Worm (Caenorhabditis elegans) whole organism, early embryonic: Measurements from ENCODE around the gene pxn-2.

ENCODE experiments used
- B0310.2 ChIP-seq: sonication (generic microtip); optimal IDR thresholded peaks from 2 replicates; lab custom pipeline; 2016; ENCODE audit warnings: mild to moderate bottlenecking, missing genetic modification characterization, missing compliant biosample characterization
- F13C5.2 ChIP-seq: sonication (generic microtip); optimal IDR thresholded peaks from 2 replicates; lab custom pipeline; 2017; ENCODE audit warnings: mild to moderate bottlenecking, missing genetic modification characterization, inconsistent platforms, missing compliant biosample characterization
- aly-1 ChIP-seq: sonication (generic microtip); optimal IDR thresholded peaks from 2 replicates; lab custom pipeline; 2016; ENCODE audit warnings: missing genetic modification characterization, missing compliant biosample characterization
- ama-1 ChIP-seq: fragments of 150-350 bp; optimal IDR thresholded peaks from 2 replicates; lab custom pipeline; 2014
- ceh-13 ChIP-seq: fragments of 200-800 bp; sonication (Bioruptor generic); optimal IDR thresholded peaks from 2 replicates; lab custom pipeline; 2018; ENCODE audit warnings: mild to moderate bottlenecking, missing genetic modification characterization, missing compliant biosample characterization
- ceh-36 ChIP-seq: sonication (generic microtip); optimal IDR thresholded peaks from 2 replicates; lab custom pipeline; 2016; ENCODE audit warnings: missing genetic modification characterization, inconsistent platforms, missing compliant biosample characterization
- ets-7 ChIP-seq: sonication (generic microtip); optimal IDR thresholded peaks from 2 replicates; lab custom pipeline; 2016; ENCODE audit warnings: missing genotype, missing genetic modification characterization, missing compliant biosample characterization
- flt-1 ChIP-seq: fragments of 200-800 bp; sonication (Bioruptor generic); IDR thresholded peaks from 2 replicates; pipeline ENCODE4 v1.3.6; 2022; ENCODE audit warnings: missing genetic modification characterization, missing compliant biosample characterization
- hmbx-1 ChIP-seq: sonication (generic microtip); optimal IDR thresholded peaks from 2 replicates; lab custom pipeline; 2016; ENCODE audit warnings: mild to moderate bottlenecking, missing genetic modification characterization, missing compliant biosample characterization
- hmg-4 ChIP-seq: fragments of 200-800 bp; sonication (Bioruptor generic); optimal IDR thresholded peaks from 2 replicates; lab custom pipeline; 2018; ENCODE audit warnings: mild to moderate bottlenecking, missing genetic modification characterization, missing compliant biosample characterization
- hnd-1 ChIP-seq: sonication (generic microtip); optimal IDR thresholded peaks from 2 replicates; lab custom pipeline; 2016; ENCODE audit warnings: missing genetic modification characterization, missing compliant biosample characterization
- pes-1 ChIP-seq: fragments of 200-800 bp; sonication (Bioruptor generic); IDR thresholded peaks from 2 replicates; pipeline ENCODE4 v1.3.6; 2022; ENCODE audit warnings: missing genetic modification reagents, missing genetic modification characterization, missing compliant biosample characterization
- scrt-1 ChIP-seq: fragments of 200-800 bp; sonication (Bioruptor generic); IDR thresholded peaks from 2 replicates; pipeline ENCODE4 v1.3.6; 2022; ENCODE audit warnings: missing genetic modification characterization, missing compliant biosample characterization
- sea-1 ChIP-seq: fragments of 200-800 bp; sonication (Bioruptor generic); conservative IDR thresholded peaks from 2 replicates; pipeline ENCODE4 v1.3.6; 2022; ENCODE audit warnings: missing genetic modification characterization, missing compliant biosample characterization
- tbx-11 ChIP-seq: fragments of 200-800 bp; sonication (Bioruptor generic); IDR thresholded peaks from 2 replicates; pipeline ENCODE4 v1.3.6; 2022; ENCODE audit warnings: missing genetic modification characterization, missing compliant biosample characterization
- tbx-37 ChIP-seq: fragments of 200-800 bp; sonication (Bioruptor generic); conservative IDR thresholded peaks from 2 replicates; pipeline ENCODE4 v1.3.6; 2022; ENCODE audit warnings: missing genetic modification reagents, missing genetic modification characterization, missing compliant biosample characterization
- tra-4 ChIP-seq: sonication (generic microtip); optimal IDR thresholded peaks from 2 replicates; lab custom pipeline; 2017; ENCODE audit warnings: missing genetic modification characterization, missing compliant biosample characterization

pxn-2 gene

DNA sequence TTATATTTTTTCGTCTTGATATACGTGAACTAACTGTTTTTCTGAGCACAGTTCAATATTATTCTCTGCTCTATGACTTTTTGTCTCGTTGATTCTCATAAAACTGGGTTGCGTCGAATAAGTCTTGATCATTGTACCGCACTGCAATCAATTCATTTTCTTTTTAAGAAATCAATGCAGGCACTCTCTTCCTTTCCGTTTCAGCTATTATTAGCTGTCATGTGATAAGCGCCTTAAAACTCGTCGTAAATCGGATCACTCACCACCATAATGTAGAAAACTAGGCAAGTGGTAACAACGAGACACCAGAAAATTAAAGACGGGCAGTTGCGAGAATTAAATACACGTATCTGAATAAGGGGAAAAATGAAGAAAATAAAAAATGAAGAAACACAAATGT, 28.3 kb upstream of the pxn-2 start:
- TF ChIP-seq tbx-11 (GFP tag; lab: Robert Waterston, UW) (no peak), hnd-1 (tag; lab: Kevin White, UChicago) (no peak), pes-1 (GFP tag; lab: Robert Waterston, UW) (no peak), F13C5.2 (tag; lab: Kevin White, UChicago) (no peak), sea-1 (no peak), ceh-13 (GFP tag; lab: Kevin White, UChicago) (no peak), ama-1 (lab: Kevin White, UChicago) (no peak)

DNA sequence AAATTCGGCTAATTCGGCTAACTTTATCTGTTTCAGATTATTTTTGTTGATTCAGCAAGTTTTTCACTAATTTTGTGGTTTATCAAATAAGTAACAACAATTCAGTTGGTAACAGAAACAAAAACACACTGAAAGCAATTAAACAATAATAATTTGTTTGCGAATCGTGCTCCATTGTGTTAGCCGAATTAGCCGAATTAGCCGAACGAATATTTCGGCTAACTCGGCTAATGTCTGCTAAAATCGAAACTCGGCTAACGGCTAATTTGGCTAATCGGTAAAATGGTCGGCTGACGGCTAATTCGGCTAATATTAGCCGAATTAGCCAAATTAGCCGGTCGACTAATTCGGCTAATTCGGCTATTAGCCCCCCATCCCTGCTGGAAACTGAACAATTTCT, 24.6 kb upstream of the pxn-2 start:
- TF ChIP-seq aly-1, result no peak
- TF ChIP-seq B0310.2, result no peak
- no peak for TF ChIP-seq pes-1 (GFP tag; lab: Robert Waterston, UW)
- no peak for TF ChIP-seq tbx-37 (GFP tag; lab: Robert Waterston, UW)
- no peak for TF ChIP-seq tra-4 (tag; lab: Kevin White, UChicago)
- TF ChIP-seq hnd-1 (tag; lab: Kevin White, UChicago), result no peak
- no peak for TF ChIP-seq hmbx-1
- no peak for TF ChIP-seq ceh-13 (GFP tag; lab: Kevin White, UChicago)
- no peak for TF ChIP-seq flt-1 (GFP tag; lab: Robert Waterston, UW)
- TF ChIP-seq ets-7 (tag; lab: Kevin White, UChicago), result no peak
- no peak for TF ChIP-seq ama-1 (lab: Kevin White, UChicago)
- no peak for TF ChIP-seq F13C5.2 (tag; lab: Kevin White, UChicago)
- TF ChIP-seq sea-1, result no peak
- TF ChIP-seq scrt-1 (GFP tag; lab: Robert Waterston, UW), result no peak
- TF ChIP-seq hmg-4 (GFP tag; lab: Kevin White, UChicago), result no peak
- TF ChIP-seq ceh-36 (tag; lab: Kevin White, UChicago), result no peak

DNA sequence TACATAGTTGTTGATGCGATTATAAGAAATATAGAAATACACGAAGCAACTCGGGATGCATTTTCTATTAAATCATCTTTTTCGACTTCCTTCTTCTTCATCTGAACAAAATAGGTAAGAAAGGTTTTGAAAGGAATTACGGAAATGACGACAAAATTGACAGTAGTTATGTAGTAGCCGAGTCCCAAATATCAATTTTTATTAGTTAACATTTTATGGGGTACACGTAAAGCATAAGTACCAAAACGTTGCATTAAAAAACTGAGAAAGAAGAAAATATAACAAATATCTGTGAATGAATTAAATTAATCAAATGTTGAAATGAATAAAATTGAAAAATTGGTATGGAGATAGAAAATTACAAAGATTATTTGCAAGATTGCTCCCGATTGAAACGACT, 22.7 kb upstream of the pxn-2 start, which contains the start of gene col-177:
Gene col-177, minus strand, starts transcription at position 101 of the 400 bp plus-strand sequence.
- TF ChIP-seq flt-1 (GFP tag; lab: Robert Waterston, UW) (no peak), tra-4 (tag; lab: Kevin White, UChicago) (no peak), scrt-1 (GFP tag; lab: Robert Waterston, UW) (no peak), ceh-13 (GFP tag; lab: Kevin White, UChicago) (no peak), ama-1 (lab: Kevin White, UChicago) (no peak), F13C5.2 (tag; lab: Kevin White, UChicago) (no peak), sea-1 (no peak), tbx-37 (GFP tag; lab: Robert Waterston, UW) (no peak), hmbx-1 (no peak), pes-1 (GFP tag; lab: Robert Waterston, UW) (no peak), ets-7 (tag; lab: Kevin White, UChicago) (no peak), B0310.2 (no peak)

DNA sequence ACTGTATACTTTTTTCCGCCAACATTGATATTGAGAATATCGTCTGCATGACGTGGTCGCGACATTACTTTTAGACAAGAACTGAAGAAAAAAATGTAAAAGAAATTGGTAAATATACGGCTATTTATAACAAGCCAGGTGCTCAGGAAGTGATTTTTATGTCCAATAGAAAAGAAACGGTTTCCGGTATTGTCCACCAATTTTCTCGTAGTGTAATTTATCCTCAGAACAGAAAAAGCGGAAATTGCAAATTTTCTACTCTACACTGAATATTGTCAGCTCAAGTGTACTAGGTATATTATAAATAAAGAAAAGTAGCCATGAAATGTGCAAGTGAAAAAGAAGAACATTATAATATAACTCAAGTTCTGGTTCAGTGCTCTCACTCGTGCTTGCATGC, 20.1 kb upstream of the pxn-2 start, which contains the start of gene F59F3.6:
Gene F59F3.6, minus strand, starts transcription at position 101 of the 400 bp plus-strand sequence.
- TF ChIP-seq F13C5.2 (tag; lab: Kevin White, UChicago) (no peak), scrt-1 (GFP tag; lab: Robert Waterston, UW) (no peak), sea-1 (no peak), hmg-4 (GFP tag; lab: Kevin White, UChicago) (no peak), tra-4 (tag; lab: Kevin White, UChicago) (no peak), hnd-1 (tag; lab: Kevin White, UChicago) (no peak)

DNA sequence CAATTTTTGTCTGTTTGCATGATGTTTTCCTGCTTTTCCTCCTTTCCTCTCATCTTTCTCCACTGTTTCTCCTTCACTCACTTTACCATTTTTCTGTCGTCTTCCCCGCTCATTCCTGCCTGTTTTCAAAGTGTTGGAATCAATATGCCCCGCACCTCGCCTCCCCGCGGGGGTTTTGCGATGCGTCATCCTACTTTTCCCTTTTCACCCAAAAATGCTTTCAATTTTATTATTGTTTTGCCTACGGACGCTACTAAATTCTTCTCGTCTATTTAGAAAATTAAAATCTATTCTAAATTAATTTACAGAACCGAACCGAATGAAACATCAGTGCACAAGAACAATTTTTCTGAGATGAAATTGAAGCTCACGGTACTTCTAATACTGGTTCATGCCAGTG, 13.1 kb upstream of the pxn-2 start, which contains the start of gene ver-3:
Gene ver-3, plus strand, starts transcription at position 301 of the 400 bp plus-strand sequence.
- no peak for TF ChIP-seq ceh-13 (GFP tag; lab: Kevin White, UChicago)
- no peak for TF ChIP-seq hnd-1 (tag; lab: Kevin White, UChicago)
- no peak for TF ChIP-seq F13C5.2 (tag; lab: Kevin White, UChicago)
- TF ChIP-seq aly-1, result no peak
- no peak for TF ChIP-seq scrt-1 (GFP tag; lab: Robert Waterston, UW)
- no peak for TF ChIP-seq pes-1 (GFP tag; lab: Robert Waterston, UW)
- TF ChIP-seq flt-1 (GFP tag; lab: Robert Waterston, UW), result no peak
- no peak for TF ChIP-seq B0310.2
- TF ChIP-seq ceh-36 (tag; lab: Kevin White, UChicago), result no peak
- TF ChIP-seq ama-1 (lab: Kevin White, UChicago), result no peak
- no peak for TF ChIP-seq hmbx-1
- no peak for TF ChIP-seq sea-1
- no peak for TF ChIP-seq tra-4 (tag; lab: Kevin White, UChicago)
- no peak for TF ChIP-seq tbx-37 (GFP tag; lab: Robert Waterston, UW)
- no peak for TF ChIP-seq ets-7 (tag; lab: Kevin White, UChicago)
- TF ChIP-seq tbx-11 (GFP tag; lab: Robert Waterston, UW), result no peak
- TF ChIP-seq hmg-4 (GFP tag; lab: Kevin White, UChicago), result no peak

DNA sequence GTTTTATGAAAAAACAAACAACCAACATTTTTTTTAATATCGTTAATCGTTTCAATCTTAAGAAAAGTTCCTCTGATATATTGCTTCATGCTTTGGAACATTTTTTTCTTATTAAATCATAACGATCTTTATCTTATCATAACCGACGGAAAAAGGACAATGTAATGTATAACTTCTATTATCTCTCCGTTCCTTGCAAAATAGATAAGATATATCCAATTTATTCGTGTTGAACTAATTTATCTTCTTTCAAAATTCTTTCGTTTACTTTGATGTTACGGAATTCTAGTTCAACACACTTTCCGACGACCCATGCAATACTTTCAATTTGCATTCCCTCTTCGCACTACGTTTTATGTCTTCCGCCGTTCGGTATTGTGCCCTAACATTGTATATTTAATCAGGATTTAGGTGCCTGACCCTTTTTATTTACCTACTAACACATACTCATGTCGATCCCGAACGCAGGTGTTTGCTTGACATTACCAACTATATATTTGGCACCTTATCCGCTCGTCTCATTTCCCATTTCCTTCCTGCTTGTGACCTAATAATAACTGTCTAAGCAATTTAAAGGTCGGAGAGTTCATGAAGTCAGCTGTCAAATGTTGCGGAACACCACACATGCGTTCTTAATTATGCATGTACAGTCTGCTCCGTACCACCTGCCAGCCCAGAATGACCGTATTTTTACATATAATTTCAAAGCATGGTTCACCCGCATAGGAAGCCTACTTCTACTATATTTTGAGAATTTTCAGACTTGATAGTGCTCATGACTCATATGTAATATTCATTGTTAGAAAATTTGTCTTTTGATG, 12.5 kb upstream of the pxn-2 start:
- TF ChIP-seq hmg-4 (GFP tag; lab: Kevin White, UChicago) (no peak), hnd-1 (tag; lab: Kevin White, UChicago) (no peak), aly-1 (no peak), sea-1 (no peak), tbx-11 (GFP tag; lab: Robert Waterston, UW) (no peak), tbx-37 (GFP tag; lab: Robert Waterston, UW) (no peak), ets-7 (tag; lab: Kevin White, UChicago) (no peak), tra-4 (tag; lab: Kevin White, UChicago) (no peak), flt-1 (GFP tag; lab: Robert Waterston, UW) (no peak), ceh-13 (GFP tag; lab: Kevin White, UChicago) (no peak), ceh-36 (tag; lab: Kevin White, UChicago) (no peak), B0310.2 (no peak), pes-1 (GFP tag; lab: Robert Waterston, UW) (no peak)

DNA sequence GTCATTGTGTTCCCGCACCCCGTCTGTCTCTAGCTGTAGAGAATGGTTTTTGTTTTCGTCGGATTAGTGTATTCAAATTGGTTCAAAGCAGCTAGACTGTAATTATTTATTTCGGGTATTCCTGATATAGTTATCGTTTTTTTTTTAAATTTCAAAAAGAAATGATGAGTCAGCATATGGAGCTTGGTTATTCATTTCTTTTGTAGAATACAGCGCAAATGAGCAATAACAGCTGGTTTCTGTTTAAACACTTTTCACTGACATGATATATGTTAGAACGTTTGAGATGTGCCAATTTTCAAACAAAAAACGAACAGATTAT, 11.7 kb upstream of the pxn-2 start:
- TF ChIP-seq pes-1 (GFP tag; lab: Robert Waterston, UW) (no peak), ceh-36 (tag; lab: Kevin White, UChicago) (no peak), sea-1 (no peak), hmg-4 (GFP tag; lab: Kevin White, UChicago) (no peak), scrt-1 (GFP tag; lab: Robert Waterston, UW) (no peak), F13C5.2 (tag; lab: Kevin White, UChicago) (no peak)
